Fruit fly (Drosophila melanogaster) S2 (cell line): ENCODE measurements around the gene CG14811.

ENCODE experiments used
- CG8478 ChIP-seq: fragments of >200 bp; optimal IDR thresholded peaks from 2 replicates; lab custom pipeline; 2018
- CTCF ChIP-seq, 2 experiments: fragments of >200 bp; optimal IDR thresholded peaks; 2 replicates each; lab custom pipeline; 2018

DNA sequence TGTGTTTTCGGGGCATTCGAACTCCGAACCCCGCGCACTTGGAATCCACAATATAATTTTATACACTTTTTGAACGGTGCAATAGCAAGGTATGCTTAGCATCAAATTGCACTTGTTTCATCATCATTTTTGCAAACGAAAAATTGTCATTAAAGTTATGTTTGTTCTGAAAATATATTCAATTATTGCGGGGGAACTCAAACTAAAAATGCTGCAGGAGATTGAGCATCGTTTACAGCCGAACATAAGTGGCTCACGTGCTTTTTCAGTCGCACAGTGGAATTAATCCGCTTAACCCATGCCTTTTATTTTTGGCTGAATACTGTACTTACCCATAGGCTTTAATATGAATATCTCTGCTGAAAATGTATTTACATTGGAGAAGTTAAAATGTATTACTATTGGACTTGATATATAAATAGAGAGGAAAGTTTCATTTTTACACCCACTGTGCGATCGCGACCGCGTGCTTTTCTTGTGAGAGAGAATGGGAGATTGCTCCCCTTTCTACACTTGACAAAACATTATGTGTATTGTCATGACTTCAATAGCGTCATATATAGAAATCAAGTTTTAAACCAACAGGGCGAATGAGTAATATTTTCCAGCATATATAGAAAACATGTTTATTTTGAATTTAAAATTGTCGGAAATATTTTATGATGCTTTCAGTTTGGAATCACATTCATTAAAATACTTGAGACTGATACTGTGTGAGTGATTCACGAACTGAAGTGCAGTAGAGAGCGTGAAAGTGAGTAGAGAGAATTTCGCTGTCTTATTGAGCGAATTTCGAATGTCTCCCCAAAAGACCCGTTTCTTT is 8.4 kb upstream of the CG14811 start:
- TF ChIP-seq CG8478 (lab: Kevin White, UChicago) (no peak), CTCF (optimal IDR thresholded peaks at IDR 0.05; lab: Kevin White, UChicago) (no peak)
